Fruit fly (Drosophila melanogaster): Measurements from ENCODE around the gene Pgm1.

The Pgm1 gene

DNA sequence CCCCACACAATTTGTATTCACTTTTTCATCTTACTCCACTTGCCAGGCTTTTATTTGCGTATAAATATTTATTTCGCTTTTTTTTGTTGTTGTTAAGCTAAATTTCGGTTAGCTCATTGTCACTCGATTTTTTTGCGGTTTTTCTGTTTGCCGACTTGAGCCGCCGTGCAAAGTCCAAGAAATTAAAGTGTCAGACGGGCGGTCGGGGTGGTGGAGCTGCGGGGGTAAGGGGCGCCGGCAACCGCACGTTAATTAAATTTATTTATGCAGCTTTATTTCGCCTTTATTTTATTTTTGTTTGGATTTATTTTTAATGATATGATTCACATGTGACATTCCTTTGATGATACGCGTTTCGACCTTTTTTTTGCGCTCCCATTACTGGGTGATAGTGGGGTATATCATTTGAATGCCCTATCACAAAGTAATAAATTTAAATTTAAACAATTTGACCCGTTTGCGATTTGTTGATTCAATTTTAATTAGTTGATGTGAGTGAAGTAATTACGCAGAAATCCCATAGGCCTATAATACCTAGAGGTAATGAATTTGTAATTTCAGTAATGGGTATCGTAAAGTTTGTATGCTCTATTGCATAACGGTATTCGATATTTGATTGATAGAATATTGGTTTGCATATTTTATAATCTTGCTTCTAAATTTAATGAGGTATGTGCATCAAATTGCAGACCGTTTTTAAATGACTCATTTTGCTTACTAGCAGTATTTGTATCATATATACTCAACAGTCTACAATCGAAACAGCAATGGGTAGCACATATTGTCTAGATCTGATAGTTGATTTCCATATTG, 37.2 kb upstream of the Pgm1 start:
- no peak for TF ChIP-seq D1 (tag; optimal IDR thresholded peaks at IDR 0.05)
- TF ChIP-seq CG15710 (tag; optimal IDR thresholded peaks at IDR 0.05) = no peak
- TF ChIP-seq CG4496 (GFP tag; IDR thresholded peaks at IDR 0.05) = 0 out of 3 replicates have a peak, but pooled peaks have one; percentile 33
- TF ChIP-seq fd96Ca (GFP tag; IDR thresholded peaks at IDR 0.05) = no peak; the same call in 2 of the 3 replicates
- no peak for TF ChIP-seq gl (tag; optimal IDR thresholded peaks at IDR 0.05)
- peak; percentile 86 for TF ChIP-seq Snoo (tag; optimal IDR thresholded peaks at IDR 0.05)
- TF ChIP-seq CG32121 (GFP tag; IDR thresholded peaks at IDR 0.05) = 0 out of 2 replicates have a peak, but pooled peaks have one; percentile 33
- no peak for TF ChIP-seq Ets98B (GFP tag; IDR thresholded peaks at IDR 0.05)
- no peak for TF ChIP-seq EcR (GFP tag; optimal IDR thresholded peaks at IDR 0.05)
- no peak for TF ChIP-seq Pif1B (GFP tag; optimal IDR thresholded peaks at IDR 0.05)
- no peak for TF ChIP-seq CG34367 (tag; optimal IDR thresholded peaks at IDR 0.05)
- TF ChIP-seq rn (GFP tag; IDR thresholded peaks at IDR 0.05) = no peak
- TF ChIP-seq CG8301 (tag; optimal IDR thresholded peaks at IDR 0.05) = no peak
- no peak for TF ChIP-seq CG12605 (GFP tag; IDR thresholded peaks at IDR 0.05)
- TF ChIP-seq CG13204 (GFP tag; optimal IDR thresholded peaks at IDR 0.05) = no peak
- TF ChIP-seq CG9948 (tag; optimal IDR thresholded peaks at IDR 0.05) = no peak
- TF ChIP-seq CG8159 (tag; optimal IDR thresholded peaks at IDR 0.05) = no peak

DNA sequence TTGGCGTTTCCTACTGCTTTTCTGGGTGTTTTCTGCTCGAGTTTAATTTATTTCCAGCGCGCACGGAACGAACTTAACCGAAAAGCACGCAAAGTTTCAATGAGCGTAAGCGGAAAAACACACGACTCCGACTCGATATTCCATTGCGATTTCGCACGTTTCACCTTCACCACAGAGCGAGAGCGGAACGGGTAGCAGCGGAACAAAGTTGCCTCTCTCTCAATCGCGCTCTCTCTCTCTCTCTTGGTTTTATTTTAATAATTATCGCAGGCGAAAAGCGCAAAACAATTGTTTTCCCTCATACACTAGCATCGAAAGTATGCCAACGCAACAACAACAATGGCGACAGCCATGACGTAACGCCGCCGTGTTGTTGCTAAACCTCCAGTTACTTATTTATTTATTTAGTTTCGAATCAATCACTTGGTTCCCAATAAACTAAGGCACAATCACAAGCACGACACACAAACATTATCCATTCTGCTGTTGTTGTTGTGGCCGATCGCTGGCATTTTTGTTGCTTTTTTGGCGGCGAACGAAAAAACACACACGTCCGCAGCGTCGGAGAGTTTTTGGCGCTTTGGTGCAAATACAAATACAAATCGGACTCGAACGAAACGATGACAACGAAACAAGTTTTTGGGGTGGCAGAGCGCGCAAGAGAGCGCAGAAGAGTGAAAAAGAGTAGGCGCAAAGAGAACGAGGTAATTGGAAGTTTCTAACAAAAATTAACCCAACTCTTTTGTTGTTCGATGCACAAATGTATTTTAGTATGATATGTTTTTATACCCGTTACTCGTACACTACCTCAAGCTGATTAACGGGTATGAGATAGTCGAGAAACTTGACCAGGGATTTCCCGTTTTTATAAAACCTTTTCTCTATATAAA, 36.1 kb upstream of the Pgm1 start, which contains the start of gene CG5151:
Gene CG5151, minus strand, starts transcription at position 552 of the 890 bp plus-strand sequence.
- TF ChIP-seq gl (tag; optimal IDR thresholded peaks at IDR 0.05) = peak; percentile 44
- peak; percentile 58 for TF ChIP-seq Pif1A (GFP tag; optimal IDR thresholded peaks at IDR 0.05)
- peak; percentile 23 for TF ChIP-seq CG15710 (tag; optimal IDR thresholded peaks at IDR 0.05)
- TF ChIP-seq Pif1B (GFP tag; optimal IDR thresholded peaks at IDR 0.05) = peak; percentile 56
- no peak for TF ChIP-seq CG9948 (tag; optimal IDR thresholded peaks at IDR 0.05)
- TF ChIP-seq fd96Ca (GFP tag; IDR thresholded peaks at IDR 0.05) = 0 out of 3 replicates have a peak, but pooled peaks have one; percentile 10
- TF ChIP-seq CG4496 (GFP tag; IDR thresholded peaks at IDR 0.05) = peak; percentile 57; the same call in 2 of the 3 replicates
- TF ChIP-seq CG8301 (tag; optimal IDR thresholded peaks at IDR 0.05) = peak; percentile 32
- peak; percentile 27 for TF ChIP-seq CG34367 (tag; optimal IDR thresholded peaks at IDR 0.05)
- TF ChIP-seq CG13204 (GFP tag; optimal IDR thresholded peaks at IDR 0.05) = peak; percentile 66
- peak; percentile 65 for TF ChIP-seq EcR (GFP tag; optimal IDR thresholded peaks at IDR 0.05)
- TF ChIP-seq Snoo (tag; optimal IDR thresholded peaks at IDR 0.05) = peak; percentile 36
- TF ChIP-seq rn (GFP tag; IDR thresholded peaks at IDR 0.05) = no peak
- peak; percentile 70 for TF ChIP-seq CG12605 (GFP tag; IDR thresholded peaks at IDR 0.05)
- no peak for TF ChIP-seq CG10348 (GFP tag; IDR thresholded peaks at IDR 0.05)
- no peak for TF ChIP-seq CG32121 (GFP tag; IDR thresholded peaks at IDR 0.05)
- peak; percentile 63 for TF ChIP-seq Ets98B (GFP tag; IDR thresholded peaks at IDR 0.05)
- peak; percentile 40 for TF ChIP-seq CG8159 (tag; optimal IDR thresholded peaks at IDR 0.05)
- no peak for TF ChIP-seq D1 (tag; optimal IDR thresholded peaks at IDR 0.05)
- peak; percentile 0 for TF ChIP-seq CG17806 (tag; optimal IDR thresholded peaks at IDR 0.05)
- TF ChIP-seq CG14655 (GFP tag; optimal IDR thresholded peaks at IDR 0.05) = peak; percentile 62

DNA sequence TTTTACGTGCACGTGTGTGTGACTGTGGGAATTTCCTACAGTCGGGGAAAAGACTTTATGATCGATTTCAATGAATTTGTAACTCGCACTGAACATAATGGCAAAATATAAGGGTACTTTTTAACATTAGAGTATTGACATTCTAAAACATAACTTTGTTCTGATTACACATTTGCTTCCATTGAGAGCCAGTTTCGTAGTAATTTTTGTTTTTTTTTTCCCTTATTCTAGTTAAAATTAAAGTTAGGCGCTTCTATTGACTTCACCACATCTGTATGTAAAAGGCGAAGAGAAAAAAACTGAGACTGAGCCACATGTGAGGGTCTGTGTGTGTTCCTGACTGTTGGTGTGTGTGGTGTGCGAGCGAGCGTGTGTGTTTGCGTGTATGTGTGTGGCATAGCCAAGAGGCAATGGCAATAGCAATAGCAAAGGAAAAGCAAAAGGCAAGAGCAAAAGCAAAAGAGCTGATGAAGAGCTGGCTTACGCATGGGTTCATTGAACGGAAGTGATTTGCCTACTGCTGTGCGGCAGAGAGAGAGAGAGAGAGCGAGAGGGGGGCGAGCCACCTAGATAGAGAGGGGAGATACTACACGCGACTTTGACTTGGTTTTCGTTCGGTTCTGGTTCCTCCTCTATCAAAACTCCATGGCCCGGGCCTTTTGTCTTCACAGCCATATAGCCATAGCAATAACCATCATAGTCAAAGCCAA, 33.7 kb upstream of the Pgm1 start:
- peak; percentile 82 for TF ChIP-seq Pif1A (GFP tag; optimal IDR thresholded peaks at IDR 0.05)
- TF ChIP-seq CG8301 (tag; optimal IDR thresholded peaks at IDR 0.05) = peak; percentile 88
- peak; percentile 63 for TF ChIP-seq CG34367 (tag; optimal IDR thresholded peaks at IDR 0.05)
- peak; percentile 75 for TF ChIP-seq CG15710 (tag; optimal IDR thresholded peaks at IDR 0.05)
- 0 out of 2 replicates have a peak, but pooled peaks have one; percentile 10 for TF ChIP-seq CG10348 (GFP tag; IDR thresholded peaks at IDR 0.05)
- TF ChIP-seq CG13204 (GFP tag; optimal IDR thresholded peaks at IDR 0.05) = no peak
- TF ChIP-seq CG14655 (GFP tag; optimal IDR thresholded peaks at IDR 0.05) = peak; percentile 90
- TF ChIP-seq rn (GFP tag; IDR thresholded peaks at IDR 0.05) = no peak
- peak; percentile 66 for TF ChIP-seq CG9948 (tag; optimal IDR thresholded peaks at IDR 0.05)
- TF ChIP-seq gl (tag; optimal IDR thresholded peaks at IDR 0.05) = no peak
- peak; percentile 64 for TF ChIP-seq CG17806 (tag; optimal IDR thresholded peaks at IDR 0.05)
- peak; percentile 72 for TF ChIP-seq CG8159 (tag; optimal IDR thresholded peaks at IDR 0.05)
- peak; percentile 61 for TF ChIP-seq Pif1B (GFP tag; optimal IDR thresholded peaks at IDR 0.05)
- TF ChIP-seq Snoo (tag; optimal IDR thresholded peaks at IDR 0.05) = peak; percentile 18
- peak; percentile 74 for TF ChIP-seq Ets98B (GFP tag; IDR thresholded peaks at IDR 0.05)
- TF ChIP-seq CG12605 (GFP tag; IDR thresholded peaks at IDR 0.05) = peak; percentile 48; the same call in 1 of the 2 replicates
- peak; percentile 39; the same call in 1 of the 2 replicates for TF ChIP-seq CG32121 (GFP tag; IDR thresholded peaks at IDR 0.05)
- TF ChIP-seq fd96Ca (GFP tag; IDR thresholded peaks at IDR 0.05) = peak; percentile 52
- TF ChIP-seq CG4496 (GFP tag; IDR thresholded peaks at IDR 0.05) = peak; percentile 65
- TF ChIP-seq D1 (tag; optimal IDR thresholded peaks at IDR 0.05) = no peak
- TF ChIP-seq EcR (GFP tag; optimal IDR thresholded peaks at IDR 0.05) = peak; percentile 95

DNA sequence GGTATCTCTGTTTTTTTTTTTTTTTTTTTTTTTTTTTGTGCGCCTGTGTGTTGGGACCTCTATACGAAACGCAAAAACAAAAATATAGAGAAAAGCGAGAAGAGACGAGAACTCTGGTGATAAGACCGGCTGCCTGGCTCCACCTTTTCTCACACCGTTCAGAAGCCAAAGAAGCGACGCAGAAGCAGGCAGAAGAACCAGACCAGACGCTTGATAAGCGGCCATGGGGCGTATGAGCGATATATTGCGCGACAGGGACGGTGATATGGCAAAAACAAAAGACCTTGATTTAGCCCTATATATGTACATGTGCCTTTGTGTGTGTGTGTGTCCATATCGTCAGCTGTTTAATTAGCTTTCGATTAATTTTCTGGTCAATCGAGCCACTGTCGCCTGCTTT, 32.8 kb upstream of the Pgm1 start:
- TF ChIP-seq Ets98B (GFP tag; IDR thresholded peaks at IDR 0.05) (no peak), EcR (GFP tag; optimal IDR thresholded peaks at IDR 0.05) (peak; percentile 40)

Data from whole organism, pupa.